Worm (Caenorhabditis elegans) whole organism, L2 larva: ENCODE data around the gene srx-65.

Experiments
- ama-1 ChIP-seq: fragments of 150-350 bp; optimal IDR thresholded peaks from 2 replicates; lab custom pipeline; 2018; ENCODE audit warnings: inconsistent platforms
- dmd-4 ChIP-seq: sonication (generic microtip); optimal IDR thresholded peaks from 2 replicates; lab custom pipeline; 2017; ENCODE audit warnings: missing biosample characterization, missing genetic modification characterization
- fos-1 ChIP-seq: fragments of 150-350 bp; optimal IDR thresholded peaks from 2 replicates; lab custom pipeline; 2014; ENCODE audit warnings: missing biosample characterization, missing genetic modification characterization
- unc-62 ChIP-seq: fragments of 150-350 bp; optimal IDR thresholded peaks from 2 replicates; lab custom pipeline; 2014; ENCODE audit warnings: missing biosample characterization, missing genetic modification reagents, missing genetic modification characterization

- TF ChIP-seq dmd-4 (tag; lab: Kevin White, UChicago) = no peak
- no peak for TF ChIP-seq fos-1
- no peak for TF ChIP-seq unc-62
- TF ChIP-seq ama-1 (lab: Kevin White, UChicago) = no peak
Measured at ce11 chrV:3953739-3954138, 32.0 kb downstream of the srx-65 start, which contains the start of gene str-247.
